Worm (Caenorhabditis elegans): ENCODE data around the gene nspb-8.

Gene nspb-8

ce11 chrII:14604261-14604660 is 23.8 kb upstream of the nspb-8 start:
- TF ChIP-seq nhr-28 (tag; optimal IDR thresholded peaks at IDR 0.05), result no peak
- TF ChIP-seq nhr-76 (tag; optimal IDR thresholded peaks at IDR 0.05), result no peak
- no peak for TF ChIP-seq unc-62 (GFP tag; optimal IDR thresholded peaks at IDR 0.05)
- no peak for TF ChIP-seq ztf-4 (tag; optimal IDR thresholded peaks at IDR 0.05)
- no peak for TF ChIP-seq ceh-82 (tag; optimal IDR thresholded peaks at IDR 0.05)
- TF ChIP-seq nhr-67 (tag; optimal IDR thresholded peaks at IDR 0.05), result no peak
- TF ChIP-seq nhr-237 (tag; optimal IDR thresholded peaks at IDR 0.05), result no peak
- no peak for TF ChIP-seq nhr-77 (tag; optimal IDR thresholded peaks at IDR 0.05)
- no peak for TF ChIP-seq elt-2 (tag; optimal IDR thresholded peaks at IDR 0.05)

ce11 chrII:14602735-14603134 is 22.3 kb upstream of the nspb-8 start:
- TF ChIP-seq elt-1 (tag; optimal IDR thresholded peaks at IDR 0.05) (no peak), sea-2 (GFP tag; optimal IDR thresholded peaks at IDR 0.05) (no peak), elt-2 (tag; optimal IDR thresholded peaks at IDR 0.05) (peak; percentile 18), hmg-11 (tag; optimal IDR thresholded peaks at IDR 0.05) (no peak), zag-1 (tag; optimal IDR thresholded peaks at IDR 0.05) (no peak), egl-5 (tag; optimal IDR thresholded peaks at IDR 0.05) (no peak), daf-12 (tag; optimal IDR thresholded peaks at IDR 0.05) (no peak), lsy-12 (tag; optimal IDR thresholded peaks at IDR 0.05) (no peak), fos-1 (tag; optimal IDR thresholded peaks at IDR 0.05) (no peak), ama-1 (optimal IDR thresholded peaks at IDR 0.05) (peak; percentile 58)

- TF ChIP-seq fkh-2 (tag; optimal IDR thresholded peaks at IDR 0.05) (no peak), nfya-1 (tag; optimal IDR thresholded peaks at IDR 0.05; ENCODE audit: insufficient read depth) (peak; percentile 13), egl-27 (tag; optimal IDR thresholded peaks at IDR 0.05) (no peak), ama-1 (optimal IDR thresholded peaks at IDR 0.05) (peak; percentile 92), nhr-28 (tag; optimal IDR thresholded peaks at IDR 0.05) (no peak)
Observed at ce11 chrII:14600852-14601313, 20.4 kb upstream of the nspb-8 start, which contains the start of gene tps-2. Gene tps-2, plus strand, starts transcription at chrII:14600902.

- peak; percentile 39 for TF ChIP-seq elt-2 (tag; optimal IDR thresholded peaks at IDR 0.05)
- no peak for TF ChIP-seq nhr-25 (tag; optimal IDR thresholded peaks at IDR 0.05)
- TF ChIP-seq elt-1 (tag; optimal IDR thresholded peaks at IDR 0.05), result peak; percentile 48
- peak; percentile 47 for TF ChIP-seq pha-4 (tag; optimal IDR thresholded peaks at IDR 0.05)
- peak; percentile 48 for TF ChIP-seq nhr-43 (tag; optimal IDR thresholded peaks at IDR 0.05; ENCODE audit: poor library complexity, severe bottlenecking)
- TF ChIP-seq nhr-23 (tag; optimal IDR thresholded peaks at IDR 0.05), result peak; percentile 28
- peak; percentile 78 for TF ChIP-seq ama-1 (optimal IDR thresholded peaks at IDR 0.05)
- TF ChIP-seq ztf-4 (tag; optimal IDR thresholded peaks at IDR 0.05), result no peak
- TF ChIP-seq nfya-1 (tag; optimal IDR thresholded peaks at IDR 0.05; ENCODE audit: insufficient read depth), result peak; percentile 35
- peak; percentile 63 for TF ChIP-seq pqm-1 (tag; optimal IDR thresholded peaks at IDR 0.05)
- peak; percentile 9 for TF ChIP-seq mml-1 (tag; optimal IDR thresholded peaks at IDR 0.05)
- no peak for TF ChIP-seq ceh-16 (tag; optimal IDR thresholded peaks at IDR 0.05)
Observed at ce11 chrII:14599933-14600630, 19.6 kb upstream of the nspb-8 start.

- no peak for TF ChIP-seq nhr-76 (tag; optimal IDR thresholded peaks at IDR 0.05)
- no peak for TF ChIP-seq fkh-10 (GFP tag; optimal IDR thresholded peaks at IDR 0.05)
- TF ChIP-seq pha-4 (tag; optimal IDR thresholded peaks at IDR 0.05), result peak; percentile 58
- TF ChIP-seq ZK546.5 (tag; optimal IDR thresholded peaks at IDR 0.05), result no peak
- TF ChIP-seq nhr-12 (tag; optimal IDR thresholded peaks at IDR 0.05), result no peak
- TF ChIP-seq nhr-23 (tag; optimal IDR thresholded peaks at IDR 0.05), result no peak
- no peak for TF ChIP-seq tbx-2 (tag; optimal IDR thresholded peaks at IDR 0.05)
- TF ChIP-seq nhr-28 (tag; optimal IDR thresholded peaks at IDR 0.05), result no peak
- TF ChIP-seq elt-3 (tag; optimal IDR thresholded peaks at IDR 0.05), result no peak
- TF ChIP-seq nfya-1 (tag; optimal IDR thresholded peaks at IDR 0.05; ENCODE audit: insufficient read depth), result no peak
- peak; percentile 75 for TF ChIP-seq ama-1 (optimal IDR thresholded peaks at IDR 0.05)
- TF ChIP-seq pqm-1 (tag; optimal IDR thresholded peaks at IDR 0.05), result peak; percentile 35
Observed at ce11 chrII:14599284-14599862, 18.9 kb upstream of the nspb-8 start.

Measured in whole organism, L3 larva.